Fruit fly (Drosophila melanogaster): ENCODE measurements around the gene fws.

The fws gene

DNA sequence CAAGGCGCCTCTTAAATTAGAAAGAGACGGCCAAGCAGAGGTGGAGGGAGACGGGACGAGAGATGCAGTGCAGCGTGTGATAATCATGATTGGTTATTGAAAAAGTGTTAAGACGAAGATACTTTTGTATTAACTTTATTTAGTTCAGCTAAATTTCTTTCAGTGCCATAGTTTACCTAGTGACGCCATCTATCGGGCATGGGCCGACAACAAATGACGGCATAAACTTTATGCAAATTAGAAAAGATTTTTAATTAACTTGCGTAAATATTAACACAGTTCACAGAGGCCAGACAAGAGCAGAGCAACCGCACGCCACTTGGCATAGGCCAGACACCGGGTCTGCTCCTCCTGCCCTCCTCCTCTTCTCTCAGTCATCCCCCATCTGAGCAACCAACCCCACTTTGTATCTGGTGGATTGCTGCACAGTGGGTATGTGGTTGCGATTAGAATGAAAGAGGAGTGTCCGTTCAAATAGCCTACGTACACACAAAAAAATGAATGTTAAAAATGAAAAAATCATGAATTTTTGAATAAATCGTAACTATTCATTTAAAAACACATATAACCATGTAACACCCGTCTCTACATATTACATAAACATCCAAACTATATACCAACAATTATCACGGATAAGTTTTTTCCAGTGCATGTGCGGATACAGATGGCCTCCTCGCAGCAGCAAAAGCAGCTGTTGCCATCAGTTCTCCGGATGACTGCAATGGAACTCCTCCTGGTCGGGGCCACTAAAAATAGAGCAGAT is 14.7 kb downstream of the fws start (continued):
- TF ChIP-seq lilli (GFP tag; optimal IDR thresholded peaks at IDR 0.05), result peak; percentile 76
- peak; percentile 73 for TF ChIP-seq CG10209 (GFP tag; optimal IDR thresholded peaks at IDR 0.05)
- TF ChIP-seq CG8388 (GFP tag; optimal IDR thresholded peaks at IDR 0.05), result peak; percentile 86
- peak; percentile 84 for TF ChIP-seq CG14710 (tag; optimal IDR thresholded peaks at IDR 0.05)
- peak in 1 of 2 experiments; percentile 45 for TF ChIP-seq crp (GFP tag; optimal IDR thresholded peaks at IDR 0.05)
- peak; percentile 69 for TF ChIP-seq jing (GFP tag; optimal IDR thresholded peaks at IDR 0.05)
- no peak for TF ChIP-seq CG30020 (tag; optimal IDR thresholded peaks at IDR 0.05)
- peak; percentile 63 for TF ChIP-seq kay (GFP tag; optimal IDR thresholded peaks at IDR 0.05)
- peak; percentile 58 for TF ChIP-seq fd64A (GFP tag; optimal IDR thresholded peaks at IDR 0.05)
- TF ChIP-seq fd102C (GFP tag; optimal IDR thresholded peaks at IDR 0.05), result no peak
- peak; percentile 85 for TF ChIP-seq Ptx1 (GFP tag; IDR thresholded peaks at IDR 0.05)
- TF ChIP-seq CG7357 (GFP tag; IDR thresholded peaks at IDR 0.05), result peak; percentile 65; the same call in 1 of the 3 replicates
- peak; percentile 7 for TF ChIP-seq CG10565 (GFP tag; optimal IDR thresholded peaks at IDR 0.05)
- peak; percentile 20 for TF ChIP-seq CG3065 (GFP tag; optimal IDR thresholded peaks at IDR 0.05)
- no peak for TF ChIP-seq CG10147 (GFP tag; optimal IDR thresholded peaks at IDR 0.05)
- peak; percentile 88 for TF ChIP-seq unpg (GFP tag; optimal IDR thresholded peaks at IDR 0.05)
- TF ChIP-seq CG31388 (GFP tag; optimal IDR thresholded peaks at IDR 0.05), result peak; percentile 55
- peak; percentile 98 for TF ChIP-seq sens (GFP tag)
- no peak for TF ChIP-seq CG43689 (GFP tag; IDR thresholded peaks at IDR 0.05)
- 0 out of 2 replicates have a peak, but pooled peaks have one; percentile 17 for TF ChIP-seq gt (GFP tag; IDR thresholded peaks at IDR 0.05)
- peak; percentile 60; the same call in 1 of the 2 replicates for TF ChIP-seq CG14014 (GFP tag; IDR thresholded peaks at IDR 0.05)
- TF ChIP-seq bowl (GFP tag; IDR thresholded peaks at IDR 0.05), result peak; percentile 66; the same call in 1 of the 2 replicates
- TF ChIP-seq seq (GFP tag; IDR thresholded peaks at IDR 0.05), result peak; percentile 80
- TF ChIP-seq CG2116 (GFP tag; optimal IDR thresholded peaks at IDR 0.05), result peak; percentile 30
- TF ChIP-seq CG6765 (GFP tag; optimal IDR thresholded peaks at IDR 0.05), result no peak
- TF ChIP-seq BtbVII (GFP tag; optimal IDR thresholded peaks at IDR 0.05), result peak; percentile 65
- peak; percentile 76 for TF ChIP-seq lmd (GFP tag; IDR thresholded peaks at IDR 0.05)
- no peak for TF ChIP-seq CG42726 (GFP tag; IDR thresholded peaks at IDR 0.05; ENCODE audit: partially characterized antibody)
- peak; percentile 83 for TF ChIP-seq CG1792 (GFP tag; optimal IDR thresholded peaks at IDR 0.05)
- TF ChIP-seq CG7745 (tag; optimal IDR thresholded peaks at IDR 0.05), result no peak
- peak; percentile 70 for TF ChIP-seq repo (GFP tag; optimal IDR thresholded peaks at IDR 0.05)
- TF ChIP-seq Hey (tag; optimal IDR thresholded peaks at IDR 0.05), result no peak
- TF ChIP-seq nerfin-2 (GFP tag; IDR thresholded peaks at IDR 0.05; ENCODE audit: partially characterized antibody), result no peak
- no peak for TF ChIP-seq psq (GFP tag; optimal IDR thresholded peaks at IDR 0.05)
- TF ChIP-seq CG9817 (tag; optimal IDR thresholded peaks at IDR 0.05), result peak; percentile 70
- no peak for TF ChIP-seq toy (GFP tag; IDR thresholded peaks at IDR 0.05)
- TF ChIP-seq CG12769 (tag; optimal IDR thresholded peaks at IDR 0.05), result peak; percentile 86
- peak; percentile 73 for TF ChIP-seq HmgZ (tag; optimal IDR thresholded peaks at IDR 0.05)
- peak; percentile 88 for TF ChIP-seq CG18262 (tag; optimal IDR thresholded peaks at IDR 0.05)
- TF ChIP-seq B-H1 (GFP tag; IDR thresholded peaks at IDR 0.05), result peak; percentile 65
- peak; percentile 27 for TF ChIP-seq Sry-β (GFP tag; optimal IDR thresholded peaks at IDR 0.05)
- TF ChIP-seq pfk (GFP tag; optimal IDR thresholded peaks at IDR 0.05), result no peak
- peak; percentile 81 for TF ChIP-seq sob (GFP tag; IDR thresholded peaks at IDR 0.05)
- peak; percentile 79 for TF ChIP-seq tio (GFP tag; optimal IDR thresholded peaks at IDR 0.05)
- peak; percentile 97 for TF ChIP-seq nau (GFP tag; optimal IDR thresholded peaks at IDR 0.05)
- TF ChIP-seq ap (GFP tag; IDR thresholded peaks at IDR 0.05), result peak; percentile 69; the same call in 1 of the 2 replicates
- TF ChIP-seq CG17568 (GFP tag; optimal IDR thresholded peaks at IDR 0.05), result peak; percentile 68
- TF ChIP-seq CG15073 (GFP tag; optimal IDR thresholded peaks at IDR 0.05), result peak; percentile 23
- TF ChIP-seq dysf (GFP tag; IDR thresholded peaks at IDR 0.05), result peak; percentile 85

Data from whole organism, embryonic.